Fruit fly (Drosophila melanogaster): ENCODE results near the gene Proc.

The Proc gene

dm6 chr2L:7916368-7916767 lies 45.1 kb upstream of the Proc start (continued):
- TF ChIP-seq Rx (GFP tag; IDR thresholded peaks at IDR 0.05), result peak; percentile 46
- TF ChIP-seq abd-A (tag; optimal IDR thresholded peaks at IDR 0.05), result no peak
- peak; percentile 60; the same call in 1 of the 2 replicates for TF ChIP-seq sens-2 (GFP tag; IDR thresholded peaks at IDR 0.05)
- TF ChIP-seq so (GFP tag; IDR thresholded peaks at IDR 0.05), result peak; percentile 61; the same call in 1 of the 3 replicates
- no peak for TF ChIP-seq da (GFP tag; optimal IDR thresholded peaks at IDR 0.05)
- no peak for TF ChIP-seq Fer2 (tag; optimal IDR thresholded peaks at IDR 0.05)
- no peak for TF ChIP-seq CG6654 (GFP tag; optimal IDR thresholded peaks at IDR 0.05)
- TF ChIP-seq CG9437 (GFP tag; optimal IDR thresholded peaks at IDR 0.05), result peak; percentile 29
- TF ChIP-seq CG18476 (GFP tag; optimal IDR thresholded peaks at IDR 0.05), result no peak
- TF ChIP-seq lov (optimal IDR thresholded peaks at IDR 0.05), result no peak
- TF ChIP-seq lov (GFP tag; IDR thresholded peaks at IDR 0.05), result no peak
- TF ChIP-seq Xbp1 (GFP tag; optimal IDR thresholded peaks at IDR 0.05), result peak; percentile 76
- TF ChIP-seq CoRest (tag; optimal IDR thresholded peaks at IDR 0.05), result peak; percentile 67
- TF ChIP-seq slp2 (GFP tag; optimal IDR thresholded peaks at IDR 0.05), result no peak
- TF ChIP-seq Max (GFP tag; optimal IDR thresholded peaks at IDR 0.05), result no peak
- TF ChIP-seq nerfin-2 (GFP tag; IDR thresholded peaks at IDR 0.05; ENCODE audit: partially characterized antibody), result no peak
- peak; percentile 62 for TF ChIP-seq CG13775 (GFP tag; optimal IDR thresholded peaks at IDR 0.05)
- TF ChIP-seq CG7987 (GFP tag; optimal IDR thresholded peaks at IDR 0.05), result no peak
- no peak for TF ChIP-seq Dfd (GFP tag; optimal IDR thresholded peaks at IDR 0.05)
- TF ChIP-seq CG9215 (GFP tag; IDR thresholded peaks at IDR 0.05), result peak; percentile 34; the same call in 1 of the 2 replicates
- peak; percentile 51; the same call in 2 of the 4 replicates for TF ChIP-seq Gug (GFP tag; IDR thresholded peaks at IDR 0.05)
- TF ChIP-seq Trl (optimal IDR thresholded peaks at IDR 0.05), result no peak
- TF ChIP-seq Trl (GFP tag; optimal IDR thresholded peaks at IDR 0.05), result peak; percentile 56
- TF ChIP-seq Oli (tag; optimal IDR thresholded peaks at IDR 0.05), result peak; percentile 80
- no peak for TF ChIP-seq ems (GFP tag; optimal IDR thresholded peaks at IDR 0.05)
- TF ChIP-seq fru (optimal IDR thresholded peaks at IDR 0.05), result no peak
- no peak for TF ChIP-seq CG31388 (GFP tag; optimal IDR thresholded peaks at IDR 0.05)
- no peak for TF ChIP-seq sc (optimal IDR thresholded peaks at IDR 0.05)
- TF ChIP-seq sc (GFP tag; optimal IDR thresholded peaks at IDR 0.05), result peak; percentile 50
- peak; percentile 32 for TF ChIP-seq NC2β (GFP tag; optimal IDR thresholded peaks at IDR 0.05)
- peak; percentile 82 for TF ChIP-seq Med (GFP tag)
- TF ChIP-seq onecut (GFP tag; IDR thresholded peaks at IDR 0.05), result peak; percentile 45
- TF ChIP-seq sd (tag; optimal IDR thresholded peaks at IDR 0.05), result peak; percentile 19
- TF ChIP-seq wek (GFP tag; optimal IDR thresholded peaks at IDR 0.05), result peak; percentile 28
- TF ChIP-seq mld (GFP tag; IDR thresholded peaks at IDR 0.05; ENCODE audit: partially characterized antibody), result no peak
- TF ChIP-seq CG8944 (GFP tag; optimal IDR thresholded peaks at IDR 0.05), result peak; percentile 50
- TF ChIP-seq Doc3 (GFP tag; IDR thresholded peaks at IDR 0.05; ENCODE audit: partially characterized antibody), result no peak
- TF ChIP-seq CG15601 (tag; optimal IDR thresholded peaks at IDR 0.05), result no peak
- no peak for TF ChIP-seq CG4820 (GFP tag; optimal IDR thresholded peaks at IDR 0.05)
- peak; percentile 50; the same call in 1 of the 2 replicates for TF ChIP-seq peb (GFP tag; IDR thresholded peaks at IDR 0.05)
- peak; percentile 82 for TF ChIP-seq sisA (GFP tag; IDR thresholded peaks at IDR 0.05)
- TF ChIP-seq CG30403 (GFP tag; optimal IDR thresholded peaks at IDR 0.05), result peak; percentile 74
- no peak for TF ChIP-seq Fer3 (tag; optimal IDR thresholded peaks at IDR 0.05)
- no peak for TF ChIP-seq Bgb (GFP tag; IDR thresholded peaks at IDR 0.05; ENCODE audit: partially characterized antibody)
- TF ChIP-seq Ssrp (tag; optimal IDR thresholded peaks at IDR 0.05), result peak; percentile 51
- TF ChIP-seq al (GFP tag; IDR thresholded peaks at IDR 0.05), result peak; percentile 67
- peak; percentile 93 for TF ChIP-seq sr (GFP tag; IDR thresholded peaks at IDR 0.05)
- no peak for TF ChIP-seq CG6254 (GFP tag; optimal IDR thresholded peaks at IDR 0.05)
- peak; percentile 48 for TF ChIP-seq Sox100B (GFP tag; optimal IDR thresholded peaks at IDR 0.05)
- peak; percentile 14 for TF ChIP-seq dm (GFP tag; optimal IDR thresholded peaks at IDR 0.05)
- 0 out of 2 replicates have a peak, but pooled peaks have one; percentile 11 for TF ChIP-seq Doc2 (GFP tag; IDR thresholded peaks at IDR 0.05)
- peak in 1 of 2 experiments; percentile 80 for TF ChIP-seq Hr51 (GFP tag; optimal IDR thresholded peaks at IDR 0.05)

All from whole organism, embryonic.